Worm (Caenorhabditis elegans) whole organism, L2 larva: ENCODE measurements around the gene fic-1.

Experiments used
- C34F6.9 ChIP-seq: fragments of 150-350 bp; optimal IDR thresholded peaks from 2 replicates; lab custom pipeline; 2014; ENCODE audit warnings: missing biosample characterization, missing genetic modification characterization
- ama-1 ChIP-seq: fragments of 150-350 bp; optimal IDR thresholded peaks from 2 replicates; lab custom pipeline; 2018; ENCODE audit warnings: inconsistent platforms
- ceh-82 ChIP-seq: fragments of 150-350 bp; optimal IDR thresholded peaks from 2 replicates; lab custom pipeline; 2014; ENCODE audit warnings: missing biosample characterization, missing genetic modification characterization

- no peak for TF ChIP-seq ceh-82 (tag; lab: Kevin White, UChicago)
- TF ChIP-seq C34F6.9 (tag; lab: Kevin White, UChicago): no peak
- TF ChIP-seq ama-1 (lab: Kevin White, UChicago): no peak
Measured at ce11 chrIV:10909206-10909605, 28.0 kb upstream of the fic-1 start, which contains the start of gene ZK596.2.
